Fruit fly (Drosophila melanogaster) whole organism, embryonic: ENCODE data around the gene nompC.

Source experiments
- Adf1 ChIP-seq: fragments of 200-800 bp; sonication (Bioruptor generic); IDR thresholded peaks from 2 replicates; pipeline ENCODE4 v1.3.6; 2022; ENCODE audit warnings: missing biosample characterization, missing genetic modification characterization
- CG10209 ChIP-seq: fragments of 200-800 bp; sonication (Bioruptor generic); optimal IDR thresholded peaks from 3 replicates; lab custom pipeline; 2017; ENCODE audit warnings: missing biosample characterization, mild to moderate bottlenecking, missing genetic modification characterization, missing genetic modification reagents
- CG11085 ChIP-seq: fragments of 200-800 bp; sonication (Bioruptor generic); IDR thresholded peaks from 2 replicates; pipeline ENCODE4 v1.3.6; 2022; ENCODE audit warnings: missing biosample characterization, missing genetic modification characterization
- CG11093 ChIP-seq: fragments of 200-800 bp; sonication (Bioruptor generic); IDR thresholded peaks from 3 replicates; pipeline ENCODE4 v1.3.6; 2022; ENCODE audit warnings: missing biosample characterization, missing genetic modification characterization
- CG12942 ChIP-seq: fragments of 200-800 bp; sonication (Bioruptor generic); optimal IDR thresholded peaks from 3 replicates; lab custom pipeline; 2016; ENCODE audit warnings: missing biosample characterization, missing genetic modification characterization
- CG14441 ChIP-seq: fragments of 200-800 bp; sonication (Bioruptor generic); IDR thresholded peaks from 2 replicates; pipeline ENCODE4 v1.3.6; 2022; ENCODE audit warnings: missing biosample characterization, missing genetic modification characterization
- CG14710 ChIP-seq: fragments of 200-800 bp; sonication (Bioruptor generic); optimal IDR thresholded peaks from 3 replicates; lab custom pipeline; 2019; ENCODE audit warnings: missing biosample characterization, mild to moderate bottlenecking, missing genetic modification characterization, moderate library complexity
- CG1529 ChIP-seq: fragments of 200-800 bp; sonication (Bioruptor generic); optimal IDR thresholded peaks from 3 replicates; lab custom pipeline; 2018; ENCODE audit warnings: missing biosample characterization, missing genetic modification characterization
- CG17359 ChIP-seq: fragments of 200-800 bp; sonication (Bioruptor generic); optimal IDR thresholded peaks from 3 replicates; lab custom pipeline; 2018; ENCODE audit warnings: missing biosample characterization, mild to moderate bottlenecking, missing genetic modification characterization, moderate library complexity
- CG17802 ChIP-seq: fragments of 200-800 bp; sonication (Bioruptor generic); optimal IDR thresholded peaks from 2 replicates; lab custom pipeline; 2018; ENCODE audit warnings: missing biosample characterization, mild to moderate bottlenecking, missing genetic modification characterization, moderate library complexity
- CG2678 ChIP-seq: fragments of 200-800 bp; sonication (Bioruptor generic); optimal IDR thresholded peaks from 3 replicates; lab custom pipeline; 2019; ENCODE audit warnings: missing biosample characterization, mild to moderate bottlenecking, missing genetic modification characterization, moderate library complexity
- CG3407 ChIP-seq: fragments of 200-800 bp; sonication (Bioruptor generic); optimal IDR thresholded peaks from 2 replicates; lab custom pipeline; 2018; ENCODE audit warnings: missing biosample characterization, mild to moderate bottlenecking, missing genetic modification characterization
- CG34376 ChIP-seq: fragments of 200-800 bp; sonication (Bioruptor generic); optimal IDR thresholded peaks from 2 replicates; lab custom pipeline; 2018; ENCODE audit warnings: missing biosample characterization, mild to moderate bottlenecking, missing genetic modification characterization
- CG6813 ChIP-seq: fragments of 200-800 bp; sonication (Bioruptor generic); optimal IDR thresholded peaks from 2 replicates; lab custom pipeline; 2017; ENCODE audit warnings: missing biosample characterization, missing genetic modification characterization, mild to moderate bottlenecking, moderate library complexity, missing genetic modification reagents
- CG7745 ChIP-seq: fragments of 200-800 bp; sonication (Bioruptor generic); optimal IDR thresholded peaks from 2 replicates; lab custom pipeline; 2018; ENCODE audit warnings: missing biosample characterization, mild to moderate bottlenecking, missing genetic modification characterization, moderate library complexity
- CrebB ChIP-seq: fragments of 200-800 bp; sonication (Bioruptor generic); optimal IDR thresholded peaks from 3 replicates; lab custom pipeline; 2018; ENCODE audit warnings: missing biosample characterization, mild to moderate bottlenecking, missing genetic modification characterization
- GATAe ChIP-seq: fragments of 200-800 bp; sonication (Bioruptor generic); conservative IDR thresholded peaks from 2 replicates; pipeline ENCODE4 v1.3.6; 2022; ENCODE audit warnings: missing biosample characterization, missing genetic modification characterization
- HLH3B ChIP-seq: fragments of 200-800 bp; sonication (Bioruptor generic); IDR thresholded peaks from 2 replicates; pipeline ENCODE4 v1.3.6; 2022; ENCODE audit warnings: missing biosample characterization, missing genetic modification characterization
- Hr78 ChIP-seq, 2 experiments: fragments of 200-800 bp in 1 of 2; fragments of >200 bp in 1 of 2; sonication (Bioruptor generic) in 1 of 2; optimal IDR thresholded peaks; 2 replicates each; lab custom pipeline; 2017 to 2019; ENCODE audit warnings: missing biosample characterization in 2 of 2, missing genetic modification characterization in 2 of 2, mild to moderate bottlenecking in 1 of 2, moderate library complexity in 1 of 2
- Mad ChIP-seq: fragments of 200-800 bp; sonication (Bioruptor generic); optimal IDR thresholded peaks from 2 replicates; lab custom pipeline; 2016; ENCODE audit warnings: missing biosample characterization, missing genetic modification characterization
- Myb ChIP-seq: fragments of 200-800 bp; sonication (Bioruptor generic); optimal IDR thresholded peaks from 2 replicates; lab custom pipeline; 2016; ENCODE audit warnings: missing biosample characterization, missing genetic modification characterization
- Oli ChIP-seq: fragments of 200-800 bp; sonication (Bioruptor generic); optimal IDR thresholded peaks from 2 replicates; lab custom pipeline; 2018; ENCODE audit warnings: missing biosample characterization, mild to moderate bottlenecking, missing genetic modification characterization, moderate library complexity
- Ravus ChIP-seq: fragments of 200-800 bp; sonication (Bioruptor generic); IDR thresholded peaks from 2 replicates; pipeline ENCODE4 v1.3.6; 2022; ENCODE audit warnings: missing biosample characterization, missing genetic modification characterization
- Tbp ChIP-seq: fragments of >200 bp; optimal IDR thresholded peaks from 2 replicates; lab custom pipeline; 2018; ENCODE audit warnings: missing biosample characterization, missing genetic modification characterization
- ase ChIP-seq: fragments of 200-800 bp; sonication (Bioruptor generic); IDR thresholded peaks from 3 replicates; pipeline ENCODE4 v1.3.6; 2022; ENCODE audit warnings: missing biosample characterization, missing genetic modification characterization
- ato ChIP-seq: fragments of 200-800 bp; sonication (Bioruptor generic); IDR thresholded peaks from 2 replicates; pipeline ENCODE4 v1.3.6; 2022; ENCODE audit warnings: missing biosample characterization, missing genetic modification characterization; ENCODE audit not compliant: partially characterized antibody
- cas ChIP-seq: fragments of 200-800 bp; sonication (Bioruptor generic); IDR thresholded peaks from 2 replicates; pipeline ENCODE4 v1.3.6; 2022; ENCODE audit warnings: missing biosample characterization, missing genetic modification characterization
- corto ChIP-seq: fragments of 200-800 bp; sonication (Bioruptor generic); optimal IDR thresholded peaks from 2 replicates; lab custom pipeline; 2016; ENCODE audit warnings: missing biosample characterization, mild to moderate bottlenecking, missing genetic modification characterization, moderate library complexity
- croc ChIP-seq: fragments of 200-800 bp; sonication (Bioruptor generic); conservative IDR thresholded peaks from 3 replicates; pipeline ENCODE4 v1.3.6; 2022; ENCODE audit warnings: missing biosample characterization, missing genetic modification characterization
- cwo ChIP-seq: fragments of 200-800 bp; sonication (Bioruptor generic); optimal IDR thresholded peaks from 3 replicates; lab custom pipeline; 2017; ENCODE audit warnings: missing biosample characterization, missing genetic modification characterization, mild to moderate bottlenecking, moderate library complexity, missing genetic modification reagents
- dpn ChIP-seq, 2 experiments: fragments of 200-800 bp; sonication (Bioruptor generic); optimal IDR thresholded peaks; 3 replicates each; lab custom pipeline; 2016; ENCODE audit warnings: missing biosample characterization in 2 of 2, missing genetic modification characterization in 2 of 2
- gem ChIP-seq: fragments of 200-800 bp; sonication (Bioruptor generic); optimal IDR thresholded peaks from 2 replicates; lab custom pipeline; 2019; ENCODE audit warnings: missing biosample characterization, mild to moderate bottlenecking, missing genetic modification characterization, moderate library complexity
- gt ChIP-seq: fragments of 200-800 bp; sonication (Bioruptor generic); IDR thresholded peaks from 2 replicates; pipeline ENCODE4 v1.3.6; 2022; ENCODE audit warnings: missing biosample characterization, missing genetic modification characterization
- insv ChIP-seq, 2 experiments: fragments of 200-800 bp; sonication (Bioruptor generic); optimal IDR thresholded peaks; 3 replicates each; lab custom pipeline; 2016 to 2018; ENCODE audit warnings: missing biosample characterization in 2 of 2, missing genetic modification characterization in 2 of 2
- lola ChIP-seq, 3 experiments: fragments of >200 bp in 2 of 3; fragments of 200-800 bp in 1 of 3; sonication (Bioruptor generic) in 1 of 3; optimal IDR thresholded peaks; 2 replicates each; lab custom pipeline; 2017 to 2019; ENCODE audit warnings: missing biosample characterization in 3 of 3, missing genetic modification characterization in 3 of 3, mild to moderate bottlenecking in 1 of 3, moderate library complexity in 1 of 3
- maf-S ChIP-seq: fragments of 200-800 bp; sonication (Bioruptor generic); optimal IDR thresholded peaks from 2 replicates; lab custom pipeline; 2016; ENCODE audit warnings: missing biosample characterization, missing genetic modification characterization
- mirr ChIP-seq: fragments of 200-800 bp; sonication (Bioruptor generic); optimal IDR thresholded peaks from 3 replicates; lab custom pipeline; 2018; ENCODE audit warnings: missing biosample characterization, mild to moderate bottlenecking, missing genetic modification characterization
- nom ChIP-seq: fragments of 200-800 bp; sonication (Bioruptor generic); optimal IDR thresholded peaks from 2 replicates; lab custom pipeline; 2017; ENCODE audit warnings: missing biosample characterization, missing genetic modification characterization, mild to moderate bottlenecking, moderate library complexity, missing genetic modification reagents
- odd ChIP-seq: fragments of 200-800 bp; sonication (Bioruptor generic); optimal IDR thresholded peaks from 2 replicates; lab custom pipeline; 2017; ENCODE audit warnings: missing biosample characterization, mild to moderate bottlenecking, missing genetic modification characterization
- pum ChIP-seq: fragments of 200-800 bp; sonication (Bioruptor generic); optimal IDR thresholded peaks from 2 replicates; lab custom pipeline; 2016; ENCODE audit warnings: missing biosample characterization, missing genetic modification characterization
- ranshi ChIP-seq: fragments of 200-800 bp; sonication (Bioruptor generic); IDR thresholded peaks from 2 replicates; pipeline ENCODE4 v1.3.6; 2022; ENCODE audit warnings: missing biosample characterization, missing genetic modification characterization
- sd ChIP-seq: fragments of 200-800 bp; sonication (Bioruptor generic); optimal IDR thresholded peaks from 3 replicates; lab custom pipeline; 2018; ENCODE audit warnings: missing biosample characterization, mild to moderate bottlenecking, missing genetic modification characterization, moderate library complexity
- shn ChIP-seq: fragments of 200-800 bp; sonication (Bioruptor generic); optimal IDR thresholded peaks from 3 replicates; lab custom pipeline; 2016; ENCODE audit warnings: missing biosample characterization, missing genetic modification characterization
- slbo ChIP-seq: fragments of 200-800 bp; sonication (Bioruptor generic); IDR thresholded peaks from 2 replicates; pipeline ENCODE4 v1.3.6; 2022; ENCODE audit warnings: missing biosample characterization, missing genetic modification characterization
- so ChIP-seq: fragments of 200-800 bp; sonication (Bioruptor generic); IDR thresholded peaks from 3 replicates; pipeline ENCODE4 v1.3.6; 2022; ENCODE audit warnings: missing biosample characterization, missing genetic modification characterization
- tll ChIP-seq, 2 experiments: fragments of 200-800 bp in 1 of 2; fragments of >200 bp in 1 of 2; sonication (Bioruptor generic) in 1 of 2; optimal IDR thresholded peaks; 2 replicates each; lab custom pipeline; 2017 to 2019; ENCODE audit warnings: missing biosample characterization in 2 of 2, missing genetic modification characterization in 2 of 2, mild to moderate bottlenecking in 1 of 2, moderate library complexity in 1 of 2
- trh ChIP-seq: fragments of 200-800 bp; sonication (Bioruptor generic); optimal IDR thresholded peaks from 2 replicates; lab custom pipeline; 2016; ENCODE audit warnings: missing biosample characterization, missing genetic modification characterization
- zf30C ChIP-seq: fragments of 200-800 bp; sonication (Bioruptor generic); optimal IDR thresholded peaks from 3 replicates; lab custom pipeline; 2018; ENCODE audit warnings: missing biosample characterization, mild to moderate bottlenecking, missing genetic modification characterization
- zfh2 ChIP-seq: fragments of 200-800 bp; sonication (Bioruptor generic); optimal IDR thresholded peaks from 2 replicates; lab custom pipeline; 2016; ENCODE audit warnings: missing biosample characterization, missing genetic modification characterization

nompC gene

DNA sequence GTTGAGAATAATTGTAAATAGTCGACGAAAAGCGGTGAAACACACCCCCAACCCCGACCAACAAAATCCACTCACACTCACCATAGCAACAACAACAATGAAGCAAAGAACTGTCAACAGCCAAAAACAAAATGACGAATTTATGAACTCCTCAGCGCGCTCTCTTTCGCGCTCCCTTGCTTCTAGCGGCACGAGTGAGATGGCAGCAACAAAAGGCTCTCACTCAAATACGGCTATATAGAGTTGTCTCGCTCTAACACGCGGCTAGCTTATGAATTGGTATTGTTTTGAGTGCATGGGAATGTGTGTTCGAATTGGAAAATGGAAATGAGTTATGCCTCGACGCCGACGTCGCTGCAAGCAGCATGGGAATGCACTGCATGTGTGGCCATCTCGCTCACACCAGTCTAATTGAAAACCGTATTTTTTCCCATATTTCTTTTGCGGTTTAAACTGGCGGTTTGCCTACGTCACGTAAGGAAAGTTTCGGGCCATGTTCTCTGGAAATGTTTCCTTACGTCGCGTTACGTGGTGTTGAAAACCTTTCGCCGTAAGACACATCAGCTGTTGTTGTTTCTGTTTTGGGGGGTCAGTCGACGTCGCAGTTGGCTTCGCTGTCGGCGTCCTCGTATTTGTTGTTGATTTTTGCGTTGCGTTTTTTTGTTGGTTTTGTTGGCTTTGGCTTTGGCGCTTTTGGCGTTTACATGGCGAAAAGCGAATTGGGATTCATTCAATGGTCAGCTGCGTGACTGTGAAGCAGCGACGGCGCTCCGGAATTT, 57.7 kb downstream of the nompC start, which contains the start of gene H15 (continued):
- TF ChIP-seq zfh2 (GFP tag; lab: Kevin White, UChicago): no peak
- TF ChIP-seq CG3407: no peak
- no peak for TF ChIP-seq pum (GFP tag; lab: Kevin White, UChicago)
- TF ChIP-seq insv (GFP tag; optimal IDR thresholded peaks at IDR 0.05; lab: Kevin White, UChicago): peak; percentile 99
- no peak for TF ChIP-seq CG7745
- no peak for TF ChIP-seq CrebB (tag; lab: Kevin White, UChicago)
- TF ChIP-seq Mad (GFP tag; lab: Kevin White, UChicago): no peak
- TF ChIP-seq Myb (GFP tag; lab: Kevin White, UChicago): no peak
- TF ChIP-seq Oli (tag; lab: Kevin White, UChicago): no peak
- TF ChIP-seq lola (GFP tag; optimal IDR thresholded peaks at IDR 0.05; lab: Kevin White, UChicago): no peak
- no peak for TF ChIP-seq cas (GFP tag; lab: Robert Waterston, UW)
- TF ChIP-seq CG1529 (GFP tag; lab: Kevin White, UChicago): no peak
- TF ChIP-seq gt (GFP tag; lab: Robert Waterston, UW): no peak
- TF ChIP-seq slbo (GFP tag; lab: Robert Waterston, UW): no peak
- no peak for TF ChIP-seq CG17359
- TF ChIP-seq gem (tag; lab: Kevin White, UChicago): no peak
- TF ChIP-seq nom (GFP tag; lab: Kevin White, UChicago): no peak
- TF ChIP-seq GATAe (GFP tag; lab: Robert Waterston, UW): no peak
- no peak for TF ChIP-seq ranshi
- no peak for TF ChIP-seq CG6813
- no peak for TF ChIP-seq ase (GFP tag; lab: Robert Waterston, UW)
- TF ChIP-seq CG11085 (GFP tag; lab: Robert Waterston, UW): no peak
- TF ChIP-seq shn (GFP tag; lab: Kevin White, UChicago): no peak
- TF ChIP-seq CG14441 (GFP tag; lab: Robert Waterston, UW): no peak
- peak; percentile 70 for TF ChIP-seq ato (GFP tag; lab: Robert Waterston, UW)
- no peak for TF ChIP-seq CG12942 (GFP tag; lab: Kevin White, UChicago)
- TF ChIP-seq CG11093 (GFP tag; lab: Robert Waterston, UW): no peak
- TF ChIP-seq tll (GFP tag; optimal IDR thresholded peaks at IDR 0.05; lab: Kevin White, UChicago): peak; percentile 79 to 84
- TF ChIP-seq HLH3B (GFP tag; lab: Robert Waterston, UW): no peak
- no peak for TF ChIP-seq so (GFP tag; lab: Robert Waterston, UW)
- no peak for TF ChIP-seq maf-S (GFP tag; lab: Kevin White, UChicago)
- peak; percentile 97 for TF ChIP-seq sd (tag; lab: Kevin White, UChicago)
- no peak for TF ChIP-seq mirr (GFP tag; lab: Kevin White, UChicago)
- TF ChIP-seq CG2678: no peak
- TF ChIP-seq cwo (GFP tag; lab: Kevin White, UChicago): no peak
- TF ChIP-seq trh (GFP tag; lab: Kevin White, UChicago): no peak
- TF ChIP-seq Adf1 (GFP tag; lab: Robert Waterston, UW): peak; percentile 95
- TF ChIP-seq corto (GFP tag; lab: Kevin White, UChicago): no peak
- TF ChIP-seq Ravus (GFP tag; lab: Robert Waterston, UW): no peak
- no peak for TF ChIP-seq CG17802
- TF ChIP-seq odd (GFP tag; lab: Kevin White, UChicago): no peak
- no peak for TF ChIP-seq croc (GFP tag; lab: Robert Waterston, UW)
- no peak for TF ChIP-seq CG34376
- TF ChIP-seq CG14710 (tag; lab: Kevin White, UChicago): no peak
- no peak for TF ChIP-seq Tbp (GFP tag; lab: Kevin White, UChicago)
- TF ChIP-seq Hr78 (GFP tag; optimal IDR thresholded peaks at IDR 0.05; lab: Kevin White, UChicago): no peak
- TF ChIP-seq zf30C (GFP tag; lab: Kevin White, UChicago): no peak
- TF ChIP-seq dpn (GFP tag; optimal IDR thresholded peaks at IDR 0.05; lab: Kevin White, UChicago): peak in 1 of 2 experiments; percentile 2
- TF ChIP-seq CG10209: no peak
